Worm (Caenorhabditis elegans): Measurements from ENCODE around the gene ckb-4.

Gene ckb-4

DNA sequence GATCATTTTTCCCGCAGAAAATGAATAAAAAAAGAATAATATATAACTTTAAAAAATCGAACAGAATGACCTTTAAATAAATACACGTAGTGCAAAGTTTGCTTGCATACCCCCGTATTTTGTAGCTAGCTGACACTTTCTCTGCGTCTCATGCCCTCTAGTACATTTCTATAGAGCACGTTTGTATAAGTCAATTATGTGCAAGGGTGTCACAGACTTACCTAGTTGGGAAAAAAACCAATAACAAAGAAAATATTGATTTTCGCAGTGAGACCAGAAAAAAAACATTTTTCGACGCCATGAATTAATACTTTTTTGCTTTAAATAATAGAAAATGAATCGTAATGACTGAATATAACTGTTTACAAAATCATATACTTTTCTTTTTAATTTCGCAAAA, at the start of gene ckb-4:
TSS of gene ckb-4 (minus strand) at position 140 of the 400 bp plus-strand sequence.
- TF ChIP-seq skn-1 (tag; optimal IDR thresholded peaks at IDR 0.05) = no peak
- no peak for TF ChIP-seq lin-13 (GFP tag; optimal IDR thresholded peaks at IDR 0.05)
- TF ChIP-seq mab-5 (tag; optimal IDR thresholded peaks at IDR 0.05) = no peak
- TF ChIP-seq Y55F3AM.14 (GFP tag; optimal IDR thresholded peaks at IDR 0.05) = no peak
- peak; percentile 29 for TF ChIP-seq crh-2 (tag; optimal IDR thresholded peaks at IDR 0.05)
- peak; percentile 31 for TF ChIP-seq unc-55 (GFP tag; optimal IDR thresholded peaks at IDR 0.05)
- no peak for TF ChIP-seq ZK546.5 (tag; optimal IDR thresholded peaks at IDR 0.05)
- TF ChIP-seq nhr-129 (tag; optimal IDR thresholded peaks at IDR 0.05) = peak; percentile 47
- TF ChIP-seq elt-1 (tag; optimal IDR thresholded peaks at IDR 0.05) = no peak
- no peak for TF ChIP-seq nhr-237 (tag; optimal IDR thresholded peaks at IDR 0.05)
- no peak for TF ChIP-seq snpc-4 (tag; optimal IDR thresholded peaks at IDR 0.05)
- TF ChIP-seq F13H6.1 (tag; optimal IDR thresholded peaks at IDR 0.05) = no peak
- TF ChIP-seq ztf-11 (tag; optimal IDR thresholded peaks at IDR 0.05) = no peak
- no peak for TF ChIP-seq ceh-82 (tag; optimal IDR thresholded peaks at IDR 0.05)
- no peak for TF ChIP-seq ztf-1 (GFP tag; conservative IDR thresholded peaks at IDR 0.05)
- TF ChIP-seq nhr-25 (tag; optimal IDR thresholded peaks at IDR 0.05) = no peak
- peak; percentile 46 for TF ChIP-seq sma-9 (GFP tag; optimal IDR thresholded peaks at IDR 0.05)
- TF ChIP-seq sma-9 (tag; optimal IDR thresholded peaks at IDR 0.05) = no peak
- no peak for TF ChIP-seq nhr-23 (tag; optimal IDR thresholded peaks at IDR 0.05)
- no peak for TF ChIP-seq blmp-1 (tag; optimal IDR thresholded peaks at IDR 0.05; ENCODE audit: insufficient read depth)
- TF ChIP-seq dmd-4 (tag; optimal IDR thresholded peaks at IDR 0.05) = no peak
- TF ChIP-seq elt-3 (tag; optimal IDR thresholded peaks at IDR 0.05) = no peak
- no peak for TF ChIP-seq unc-62 (GFP tag; optimal IDR thresholded peaks at IDR 0.05)
- no peak for TF ChIP-seq mbf-1 (tag; optimal IDR thresholded peaks at IDR 0.05)
- TF ChIP-seq gmeb-1 (tag; optimal IDR thresholded peaks at IDR 0.05) = peak; percentile 4
- TF ChIP-seq R02D3.7 (tag; optimal IDR thresholded peaks at IDR 0.05) = no peak
- no peak for TF ChIP-seq mdl-1 (tag; optimal IDR thresholded peaks at IDR 0.05)
- TF ChIP-seq ama-1 (optimal IDR thresholded peaks at IDR 0.05) = no peak
- TF ChIP-seq nhr-12 (tag; optimal IDR thresholded peaks at IDR 0.05) = no peak
- no peak for TF ChIP-seq egl-27 (tag; optimal IDR thresholded peaks at IDR 0.05)
- TF ChIP-seq zag-1 (tag; optimal IDR thresholded peaks at IDR 0.05) = no peak
- no peak for TF ChIP-seq unc-39 (tag; optimal IDR thresholded peaks at IDR 0.05)
- TF ChIP-seq sem-4 (tag; optimal IDR thresholded peaks at IDR 0.05) = no peak
- TF ChIP-seq alr-1 (tag; optimal IDR thresholded peaks at IDR 0.05) = no peak
- no peak for TF ChIP-seq aly-2 (tag; optimal IDR thresholded peaks at IDR 0.05)
- no peak for TF ChIP-seq ceh-16 (tag; optimal IDR thresholded peaks at IDR 0.05)
- TF ChIP-seq nhr-6 (tag; optimal IDR thresholded peaks at IDR 0.05) = no peak
- peak; percentile 71 for TF ChIP-seq C34F6.9 (tag; optimal IDR thresholded peaks at IDR 0.05)
- no peak for TF ChIP-seq lin-39 (tag; optimal IDR thresholded peaks at IDR 0.05)
- peak; percentile 36 for TF ChIP-seq fos-1 (tag; optimal IDR thresholded peaks at IDR 0.05)
- TF ChIP-seq peb-1 (tag; optimal IDR thresholded peaks at IDR 0.05) = no peak

ce11 chrV:2156830-2157229, 47.6 kb upstream of the ckb-4 start, which contains the start of gene srbc-22:
Gene srbc-22, plus strand, starts transcription at chrV:2157130.
- TF ChIP-seq ceh-16 (tag; optimal IDR thresholded peaks at IDR 0.05) = no peak
- no peak for TF ChIP-seq blmp-1 (tag; optimal IDR thresholded peaks at IDR 0.05; ENCODE audit: insufficient read depth)
- no peak for TF ChIP-seq sem-4 (tag; optimal IDR thresholded peaks at IDR 0.05)

ce11 chrV:2155232-2155631, 46.0 kb upstream of the ckb-4 start, which contains the start of gene srbc-21:
Gene srbc-21, plus strand, starts transcription at chrV:2155532.
- TF ChIP-seq Y55F3AM.14 (GFP tag; optimal IDR thresholded peaks at IDR 0.05) (no peak), gmeb-1 (tag; optimal IDR thresholded peaks at IDR 0.05) (no peak), nhr-6 (tag; optimal IDR thresholded peaks at IDR 0.05) (no peak), elt-1 (tag; optimal IDR thresholded peaks at IDR 0.05) (no peak), R02D3.7 (tag; optimal IDR thresholded peaks at IDR 0.05) (no peak), nhr-12 (tag; optimal IDR thresholded peaks at IDR 0.05) (no peak), aly-2 (tag; optimal IDR thresholded peaks at IDR 0.05) (no peak), ztf-11 (tag; optimal IDR thresholded peaks at IDR 0.05) (no peak), crh-2 (tag; optimal IDR thresholded peaks at IDR 0.05) (no peak), nhr-21 (tag; optimal IDR thresholded peaks at IDR 0.05) (no peak), fos-1 (tag; optimal IDR thresholded peaks at IDR 0.05) (no peak), nhr-77 (tag; optimal IDR thresholded peaks at IDR 0.05) (no peak), ama-1 (optimal IDR thresholded peaks at IDR 0.05) (no peak), nhr-23 (tag; optimal IDR thresholded peaks at IDR 0.05) (no peak), nhr-10 (tag; optimal IDR thresholded peaks at IDR 0.05) (no peak)
